Worm (Caenorhabditis elegans): ENCODE measurements around the gene F23F1.10.
A peak's percentile ranks its signal among the peaks of the same experiment; 100 is the strongest.

F23F1.10 gene

DNA sequence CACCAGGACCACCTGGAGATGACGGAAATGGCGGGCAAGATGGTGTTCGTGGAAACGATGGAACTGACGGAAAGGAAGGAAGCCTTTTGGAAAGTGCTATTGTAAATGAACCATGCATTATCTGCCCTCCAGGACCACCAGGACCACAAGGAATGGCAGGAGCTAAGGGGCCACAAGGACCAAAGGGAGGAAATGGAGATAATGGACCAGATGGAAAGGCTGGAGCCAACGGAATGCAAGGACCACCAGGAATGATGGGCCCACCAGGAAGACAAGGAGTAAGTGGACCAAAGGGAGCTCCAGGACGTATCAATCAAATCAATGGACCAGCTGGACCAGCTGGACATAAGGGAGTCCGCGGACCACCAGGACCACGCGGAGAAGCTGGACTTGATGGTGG, 18.0 kb downstream of the F23F1.10 start:
- TF ChIP-seq ama-1 (optimal IDR thresholded peaks at IDR 0.05): peak; percentile 14
- no peak for TF ChIP-seq hmg-11 (tag; optimal IDR thresholded peaks at IDR 0.05)

DNA sequence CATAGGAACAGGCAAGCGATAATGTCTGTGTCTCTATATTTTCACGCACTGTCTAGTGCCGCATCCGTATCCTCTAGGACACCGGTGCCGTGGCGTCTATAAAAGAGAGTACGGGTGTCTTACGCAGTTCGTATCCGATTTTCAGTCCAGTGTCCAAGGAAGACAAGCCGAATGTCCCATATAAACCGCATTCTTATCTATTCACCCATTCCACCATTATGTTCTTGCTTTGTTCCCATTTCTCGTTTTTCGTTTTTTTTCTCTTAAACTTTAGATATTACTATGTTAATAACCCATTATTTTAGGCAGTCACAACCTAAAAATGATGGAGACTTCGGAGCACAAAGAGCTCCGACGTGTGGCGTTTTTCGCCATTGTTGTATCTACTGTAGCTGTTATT, 18.8 kb downstream of the F23F1.10 start, which contains the start of gene sqt-2:
sqt-2 (plus strand) TSS at position 301 of the 400 bp plus-strand sequence.
- peak; percentile 18 for TF ChIP-seq nhr-23 (tag; optimal IDR thresholded peaks at IDR 0.05)
- TF ChIP-seq nhr-25 (tag; optimal IDR thresholded peaks at IDR 0.05): peak; percentile 39
- TF ChIP-seq mdl-1 (tag; optimal IDR thresholded peaks at IDR 0.05): no peak
- TF ChIP-seq nhr-43 (tag; optimal IDR thresholded peaks at IDR 0.05; ENCODE audit: poor library complexity, severe bottlenecking): peak; percentile 49
- no peak for TF ChIP-seq ama-1 (optimal IDR thresholded peaks at IDR 0.05)

DNA sequence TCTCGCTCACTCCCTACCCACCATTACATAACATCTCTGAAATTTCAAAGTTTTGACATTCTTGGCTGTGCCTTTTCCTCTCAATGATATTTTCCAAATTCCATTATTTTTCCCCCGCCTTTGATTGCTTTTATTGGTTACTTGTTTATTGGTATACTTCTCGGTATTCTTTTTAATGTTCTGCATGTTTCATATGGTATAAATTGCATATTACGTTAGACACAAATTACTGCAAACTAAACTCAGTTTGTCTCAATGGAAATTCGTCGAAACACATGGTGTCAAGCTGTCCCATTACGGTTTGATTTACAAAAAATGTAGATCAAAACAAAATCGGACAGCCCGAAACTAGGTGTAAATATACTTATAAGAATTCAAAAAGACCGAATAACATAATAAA, 19.8 kb downstream of the F23F1.10 start:
- no peak for TF ChIP-seq snpc-4 (tag; optimal IDR thresholded peaks at IDR 0.05)
- TF ChIP-seq nhr-76 (tag; optimal IDR thresholded peaks at IDR 0.05): no peak
- no peak for TF ChIP-seq nhr-11 (tag; optimal IDR thresholded peaks at IDR 0.05)
- no peak for TF ChIP-seq unc-62 (GFP tag; optimal IDR thresholded peaks at IDR 0.05)
- no peak for TF ChIP-seq nhr-77 (tag; optimal IDR thresholded peaks at IDR 0.05)
- no peak for TF ChIP-seq pqm-1 (tag; optimal IDR thresholded peaks at IDR 0.05)
- TF ChIP-seq nhr-25 (tag; optimal IDR thresholded peaks at IDR 0.05): no peak
- TF ChIP-seq nhr-237 (tag; optimal IDR thresholded peaks at IDR 0.05): no peak
- TF ChIP-seq ztf-11 (tag; optimal IDR thresholded peaks at IDR 0.05): no peak
- TF ChIP-seq daf-12 (tag; optimal IDR thresholded peaks at IDR 0.05): no peak
- TF ChIP-seq nhr-12 (tag; optimal IDR thresholded peaks at IDR 0.05): no peak
- TF ChIP-seq nhr-28 (tag; optimal IDR thresholded peaks at IDR 0.05): no peak
- TF ChIP-seq unc-39 (tag; optimal IDR thresholded peaks at IDR 0.05): no peak
- no peak for TF ChIP-seq pha-4 (tag; optimal IDR thresholded peaks at IDR 0.05)
- no peak for TF ChIP-seq nhr-43 (tag; optimal IDR thresholded peaks at IDR 0.05; ENCODE audit: poor library complexity, severe bottlenecking)
- TF ChIP-seq ztf-4 (tag; optimal IDR thresholded peaks at IDR 0.05): no peak

DNA sequence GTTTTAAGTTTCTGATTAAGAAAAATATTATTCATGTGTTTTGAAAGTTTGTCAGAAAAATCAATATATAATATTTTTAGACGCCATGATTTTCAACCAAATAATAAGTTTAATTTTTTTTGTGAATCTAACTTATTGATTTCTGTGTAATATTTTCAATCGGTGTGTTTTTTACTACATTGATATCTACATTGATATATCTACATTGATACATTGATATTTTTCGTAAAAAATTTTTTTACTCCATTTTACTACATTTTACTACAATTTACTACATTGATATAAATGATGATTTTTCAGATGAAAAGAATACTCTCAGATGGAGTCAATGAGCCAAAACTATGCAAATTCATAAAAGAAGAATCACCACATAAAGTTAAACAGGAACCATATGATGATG, 22.5 kb downstream of the F23F1.10 start, which contains the start of gene gmeb-1:
gmeb-1 (plus strand) TSS at position 301 of the 400 bp plus-strand sequence.
- TF ChIP-seq mdl-1 (tag; optimal IDR thresholded peaks at IDR 0.05): no peak
- no peak for TF ChIP-seq hmg-11 (tag; optimal IDR thresholded peaks at IDR 0.05)
- TF ChIP-seq nhr-67 (tag; optimal IDR thresholded peaks at IDR 0.05): no peak
- no peak for TF ChIP-seq unc-62 (GFP tag; optimal IDR thresholded peaks at IDR 0.05)
- no peak for TF ChIP-seq ama-1 (optimal IDR thresholded peaks at IDR 0.05)
- no peak for TF ChIP-seq nhr-12 (tag; optimal IDR thresholded peaks at IDR 0.05)
- no peak for TF ChIP-seq ZK546.5 (tag; optimal IDR thresholded peaks at IDR 0.05)
- no peak for TF ChIP-seq skn-1 (tag; optimal IDR thresholded peaks at IDR 0.05)
- TF ChIP-seq nhr-28 (tag; optimal IDR thresholded peaks at IDR 0.05): no peak
- no peak for TF ChIP-seq nhr-76 (tag; optimal IDR thresholded peaks at IDR 0.05)
- no peak for TF ChIP-seq nhr-43 (tag; optimal IDR thresholded peaks at IDR 0.05; ENCODE audit: poor library complexity, severe bottlenecking)
- no peak for TF ChIP-seq snpc-4 (tag; optimal IDR thresholded peaks at IDR 0.05)
- no peak for TF ChIP-seq mml-1 (tag; optimal IDR thresholded peaks at IDR 0.05)
- no peak for TF ChIP-seq lsy-12 (tag; optimal IDR thresholded peaks at IDR 0.05)
- TF ChIP-seq R02D3.7 (tag; optimal IDR thresholded peaks at IDR 0.05): no peak
- no peak for TF ChIP-seq ceh-16 (tag; optimal IDR thresholded peaks at IDR 0.05)
- TF ChIP-seq nhr-11 (tag; optimal IDR thresholded peaks at IDR 0.05): no peak

DNA sequence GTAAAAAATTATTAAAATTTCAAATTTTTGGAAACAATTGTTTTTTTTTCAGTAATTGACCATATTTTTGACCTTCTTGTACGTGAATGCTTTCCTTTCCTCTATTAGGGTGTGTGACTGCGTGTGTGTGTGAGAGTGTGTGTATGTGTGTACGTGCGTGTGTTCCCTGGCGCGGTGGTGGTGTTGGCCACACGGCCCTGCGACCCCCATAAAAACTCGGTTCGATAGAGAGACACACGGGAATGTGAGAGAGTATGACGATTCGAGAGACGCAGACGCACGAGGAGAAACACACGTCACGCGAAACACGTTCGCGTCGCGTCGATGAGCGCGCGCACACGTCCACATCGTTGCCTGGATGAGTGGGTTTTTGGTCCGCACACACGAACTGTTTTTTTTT, 23.0 kb downstream of the F23F1.10 start:
- TF ChIP-seq R02D3.7 (tag; optimal IDR thresholded peaks at IDR 0.05) (peak; percentile 12), unc-62 (GFP tag; optimal IDR thresholded peaks at IDR 0.05) (no peak), ama-1 (optimal IDR thresholded peaks at IDR 0.05) (no peak), elt-3 (tag; optimal IDR thresholded peaks at IDR 0.05) (peak in 1 of 3 experiments; percentile 61), egl-5 (tag; optimal IDR thresholded peaks at IDR 0.05) (peak; percentile 85), nhr-23 (tag; optimal IDR thresholded peaks at IDR 0.05) (peak; percentile 81), tbx-2 (tag; optimal IDR thresholded peaks at IDR 0.05) (peak; percentile 42), lin-15B (tag; optimal IDR thresholded peaks at IDR 0.05) (peak; percentile 58), elt-2 (tag; optimal IDR thresholded peaks at IDR 0.05) (peak; percentile 66), pqm-1 (tag; optimal IDR thresholded peaks at IDR 0.05) (peak; percentile 9), sea-2 (GFP tag; optimal IDR thresholded peaks at IDR 0.05) (no peak), nhr-25 (tag; optimal IDR thresholded peaks at IDR 0.05) (peak; percentile 95), ceh-9 (tag; optimal IDR thresholded peaks at IDR 0.05) (no peak), elt-1 (tag; optimal IDR thresholded peaks at IDR 0.05) (no peak), lin-39 (tag; optimal IDR thresholded peaks at IDR 0.05) (peak; percentile 85), unc-39 (tag; optimal IDR thresholded peaks at IDR 0.05) (no peak), jun-1 (tag; optimal IDR thresholded peaks at IDR 0.05) (peak; percentile 72), ZK546.5 (tag; optimal IDR thresholded peaks at IDR 0.05) (no peak), ceh-28 (tag; optimal IDR thresholded peaks at IDR 0.05) (peak; percentile 60), nhr-237 (tag; optimal IDR thresholded peaks at IDR 0.05) (no peak), mdl-1 (tag; optimal IDR thresholded peaks at IDR 0.05) (peak; percentile 68), eor-1 (tag; optimal IDR thresholded peaks at IDR 0.05) (no peak), nhr-12 (tag; optimal IDR thresholded peaks at IDR 0.05) (no peak), ztf-4 (tag; optimal IDR thresholded peaks at IDR 0.05) (peak; percentile 46), fkh-2 (tag; optimal IDR thresholded peaks at IDR 0.05) (no peak), ceh-16 (tag; optimal IDR thresholded peaks at IDR 0.05) (no peak), fos-1 (tag; optimal IDR thresholded peaks at IDR 0.05) (no peak), snpc-4 (tag; optimal IDR thresholded peaks at IDR 0.05) (peak; percentile 51), zag-1 (tag; optimal IDR thresholded peaks at IDR 0.05) (no peak), lsy-12 (tag; optimal IDR thresholded peaks at IDR 0.05) (peak; percentile 26), nfya-1 (tag; optimal IDR thresholded peaks at IDR 0.05; ENCODE audit: insufficient read depth) (peak; percentile 75)

Data from whole organism, L3 larva.